Worm (Caenorhabditis elegans) whole organism, L3 larva: ENCODE data around the gene npr-27.
A peak's percentile ranks its signal among the peaks of the same experiment; 100 is the strongest.

Experiments
- R02D3.7 ChIP-seq: fragments of 150-350 bp; optimal IDR thresholded peaks from 2 replicates; lab custom pipeline; 2014; ENCODE audit warnings: missing biosample characterization, missing genetic modification characterization
- ZK546.5 ChIP-seq: sonication (generic microtip); optimal IDR thresholded peaks from 2 replicates; lab custom pipeline; 2017; ENCODE audit warnings: missing biosample characterization, missing genetic modification characterization
- aly-2 ChIP-seq: fragments of 150-350 bp; optimal IDR thresholded peaks from 2 replicates; lab custom pipeline; 2014; ENCODE audit warnings: missing biosample characterization, missing genetic modification characterization
- ama-1 ChIP-seq: fragments of 150-350 bp; optimal IDR thresholded peaks from 2 replicates; lab custom pipeline; 2018
- ceh-28 ChIP-seq: fragments of 150-350 bp; optimal IDR thresholded peaks from 2 replicates; lab custom pipeline; 2014; ENCODE audit warnings: missing biosample characterization, missing genetic modification reagents, missing genetic modification characterization
- ceh-82 ChIP-seq: fragments of 150-350 bp; optimal IDR thresholded peaks from 2 replicates; lab custom pipeline; 2014; ENCODE audit warnings: missing biosample characterization, missing genetic modification characterization
- ceh-9 ChIP-seq: sonication (generic microtip); optimal IDR thresholded peaks from 2 replicates; lab custom pipeline; 2018; ENCODE audit warnings: missing biosample characterization, missing genetic modification characterization
- daf-12 ChIP-seq: fragments of 150-350 bp; optimal IDR thresholded peaks from 2 replicates; lab custom pipeline; 2014; ENCODE audit warnings: missing biosample characterization, missing genetic modification reagents, missing genetic modification characterization
- egl-27 ChIP-seq: sonication (generic microtip); optimal IDR thresholded peaks from 4 replicates; lab custom pipeline; 2017; ENCODE audit warnings: missing biosample characterization, missing genetic modification reagents, missing genetic modification characterization
- egl-5 ChIP-seq: fragments of 150-350 bp; optimal IDR thresholded peaks from 2 replicates; lab custom pipeline; 2017; ENCODE audit warnings: missing biosample characterization, missing genetic modification reagents, missing genetic modification characterization, inconsistent platforms
- elt-1 ChIP-seq: fragments of 150-350 bp; optimal IDR thresholded peaks from 2 replicates; lab custom pipeline; 2014; ENCODE audit warnings: missing biosample characterization, missing genetic modification characterization
- elt-2 ChIP-seq: sonication (generic microtip); optimal IDR thresholded peaks from 2 replicates; lab custom pipeline; 2016; ENCODE audit warnings: missing genetic modification reagents, mild to moderate bottlenecking, missing genetic modification characterization, missing compliant biosample characterization
- elt-3 ChIP-seq, 3 experiments: fragments of 150-350 bp in 1 of 3; sonication (generic microtip) in 2 of 3; optimal IDR thresholded peaks; 2 replicates in 2 of 3; 4 replicates in 1 of 3; lab custom pipeline; 2014 to 2017; ENCODE audit warnings: missing biosample characterization in 3 of 3, missing genetic modification characterization in 3 of 3
- eor-1 ChIP-seq, 2 experiments: fragments of 150-350 bp; optimal IDR thresholded peaks; 2 replicates each; lab custom pipeline; 2014 to 2018; ENCODE audit warnings: missing biosample characterization in 2 of 2, missing genetic modification characterization in 2 of 2
- fkh-10 ChIP-seq: sonication (generic microtip); optimal IDR thresholded peaks from 2 replicates; lab custom pipeline; 2017; ENCODE audit warnings: missing biosample characterization, missing genetic modification reagents, missing genetic modification characterization
- fkh-2 ChIP-seq: fragments of 150-350 bp; optimal IDR thresholded peaks from 2 replicates; lab custom pipeline; 2014; ENCODE audit warnings: missing biosample characterization, missing genetic modification reagents, missing genetic modification characterization
- fos-1 ChIP-seq: fragments of 150-350 bp; optimal IDR thresholded peaks from 2 replicates; lab custom pipeline; 2014; ENCODE audit warnings: missing biosample characterization, missing genetic modification characterization
- hmg-11 ChIP-seq: sonication (generic microtip); optimal IDR thresholded peaks from 2 replicates; lab custom pipeline; 2016; ENCODE audit warnings: missing genetic modification characterization, missing compliant biosample characterization
- jun-1 ChIP-seq: fragments of 150-350 bp; optimal IDR thresholded peaks from 2 replicates; lab custom pipeline; 2014; ENCODE audit warnings: missing biosample characterization, missing genetic modification reagents, missing genetic modification characterization
- lin-39 ChIP-seq: fragments of 150-350 bp; optimal IDR thresholded peaks from 2 replicates; lab custom pipeline; 2018; ENCODE audit warnings: missing biosample characterization, missing genetic modification reagents, missing genetic modification characterization
- nfya-1 ChIP-seq: sonication (generic microtip); optimal IDR thresholded peaks from 2 replicates; lab custom pipeline; 2017; ENCODE audit warnings: missing genetic modification characterization, mild to moderate bottlenecking, missing compliant biosample characterization, antibody characterized with exemption, moderate library complexity; ENCODE audit not compliant: insufficient read depth
- nhr-11 ChIP-seq: fragments of 150-350 bp; optimal IDR thresholded peaks from 2 replicates; lab custom pipeline; 2014; ENCODE audit warnings: missing biosample characterization, missing genetic modification characterization
- nhr-12 ChIP-seq: fragments of 150-350 bp; optimal IDR thresholded peaks from 2 replicates; lab custom pipeline; 2014; ENCODE audit warnings: missing biosample characterization, missing genetic modification characterization
- nhr-23 ChIP-seq: fragments of 150-350 bp; optimal IDR thresholded peaks from 2 replicates; lab custom pipeline; 2014; ENCODE audit warnings: missing biosample characterization, missing genetic modification reagents, missing genetic modification characterization
- nhr-237 ChIP-seq: fragments of 150-350 bp; optimal IDR thresholded peaks from 2 replicates; lab custom pipeline; 2014; ENCODE audit warnings: missing biosample characterization, missing genetic modification characterization
- nhr-25 ChIP-seq: sonication (generic microtip); optimal IDR thresholded peaks from 2 replicates; lab custom pipeline; 2017; ENCODE audit warnings: missing biosample characterization, missing genetic modification characterization
- nhr-28 ChIP-seq: fragments of 150-350 bp; optimal IDR thresholded peaks from 2 replicates; lab custom pipeline; 2014; ENCODE audit warnings: missing biosample characterization, missing genetic modification characterization
- nhr-43 ChIP-seq: sonication (generic microtip); optimal IDR thresholded peaks from 2 replicates; lab custom pipeline; 2016; ENCODE audit warnings: mild to moderate bottlenecking, missing genetic modification characterization, missing compliant biosample characterization; ENCODE audit not compliant: poor library complexity, severe bottlenecking
- nhr-76 ChIP-seq: fragments of 150-350 bp; sonication (generic microtip); optimal IDR thresholded peaks from 5 replicates; lab custom pipeline; 2014; ENCODE audit warnings: missing biosample characterization, missing genetic modification characterization
- nhr-77 ChIP-seq: fragments of 150-350 bp; optimal IDR thresholded peaks from 2 replicates; lab custom pipeline; 2014; ENCODE audit warnings: missing biosample characterization, missing genetic modification characterization
- pha-4 ChIP-seq: fragments of 150-350 bp; optimal IDR thresholded peaks from 2 replicates; lab custom pipeline; 2014; ENCODE audit warnings: missing biosample characterization, missing genetic modification reagents, missing genetic modification characterization
- pqm-1 ChIP-seq: fragments of 150-350 bp; optimal IDR thresholded peaks from 2 replicates; lab custom pipeline; 2017; ENCODE audit warnings: missing biosample characterization, missing genetic modification characterization, inconsistent platforms
- skn-1 ChIP-seq: fragments of 150-350 bp; optimal IDR thresholded peaks from 2 replicates; lab custom pipeline; 2014; ENCODE audit warnings: missing biosample characterization, missing genetic modification characterization
- snpc-4 ChIP-seq: fragments of 150-350 bp; optimal IDR thresholded peaks from 2 replicates; lab custom pipeline; 2014; ENCODE audit warnings: missing biosample characterization, missing genetic modification characterization
- tbx-2 ChIP-seq: sonication (generic microtip); optimal IDR thresholded peaks from 2 replicates; lab custom pipeline; 2016; ENCODE audit warnings: mild to moderate bottlenecking, missing genetic modification characterization, missing compliant biosample characterization
- unc-39 ChIP-seq: sonication (generic microtip); optimal IDR thresholded peaks from 4 replicates; lab custom pipeline; 2017; ENCODE audit warnings: missing biosample characterization, missing genetic modification characterization
- unc-62 ChIP-seq: fragments of 150-350 bp; sonication (generic microtip); optimal IDR thresholded peaks from 4 replicates; lab custom pipeline; 2014; ENCODE audit warnings: missing biosample characterization, missing genetic modification reagents, missing genetic modification characterization
- zag-1 ChIP-seq: fragments of 150-350 bp; optimal IDR thresholded peaks from 2 replicates; lab custom pipeline; 2014; ENCODE audit warnings: missing biosample characterization, missing genetic modification characterization
- ztf-11 ChIP-seq: fragments of 150-350 bp; optimal IDR thresholded peaks from 2 replicates; lab custom pipeline; 2014; ENCODE audit warnings: missing biosample characterization, missing genetic modification characterization

The npr-27 gene

DNA sequence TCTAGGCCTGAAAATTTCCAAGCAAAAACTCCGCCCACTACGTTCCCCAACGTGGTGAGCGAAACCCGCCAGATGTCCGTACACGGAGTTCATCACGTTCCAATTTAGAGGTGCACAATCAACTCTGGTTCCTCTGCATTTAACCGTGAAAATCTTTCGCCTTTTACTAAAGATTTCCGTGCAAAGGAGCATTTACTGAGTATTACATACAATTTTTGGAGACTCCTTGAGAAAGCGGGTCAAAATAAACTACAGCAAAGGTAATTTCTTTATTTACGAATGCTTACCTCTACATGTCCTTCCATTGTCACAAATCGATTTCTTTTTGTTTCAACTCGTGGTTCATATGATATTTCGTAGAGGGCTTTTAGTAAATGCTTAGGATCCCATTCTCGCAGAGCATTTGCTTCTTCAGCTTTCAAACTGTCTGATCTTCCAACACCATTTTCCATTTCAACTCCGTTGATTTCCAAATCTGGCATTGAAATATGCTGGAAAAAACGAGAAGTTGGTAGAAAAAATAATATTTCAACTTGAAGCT lies 11.3 kb downstream of the npr-27 start, which contains the start of gene F42C5.9:
Gene F42C5.9 (minus strand): TSS at position 491 of the 541 bp plus-strand sequence.
- no peak for TF ChIP-seq elt-1 (tag; lab: Kevin White, UChicago)
- TF ChIP-seq skn-1 (tag; lab: Kevin White, UChicago): no peak
- no peak for TF ChIP-seq nhr-43 (tag; lab: Kevin White, UChicago)
- TF ChIP-seq R02D3.7: no peak
- no peak for TF ChIP-seq egl-27 (tag; lab: Kevin White, UChicago)
- no peak for TF ChIP-seq nhr-28
- TF ChIP-seq snpc-4 (tag; lab: Kevin White, UChicago): peak; percentile 95
- TF ChIP-seq ztf-11: no peak
- TF ChIP-seq ama-1 (lab: Kevin White, UChicago): peak; percentile 25
- TF ChIP-seq ceh-9 (tag; lab: Kevin White, UChicago): no peak
- no peak for TF ChIP-seq nfya-1 (tag; lab: Kevin White, UChicago)
- TF ChIP-seq nhr-76 (tag; lab: Kevin White, UChicago): no peak
- TF ChIP-seq unc-62 (GFP tag; lab: Kevin White, UChicago): no peak
- TF ChIP-seq fos-1 (tag; lab: Kevin White, UChicago): no peak
- TF ChIP-seq fkh-10 (GFP tag; lab: Kevin White, UChicago): no peak
- TF ChIP-seq nhr-77 (tag; lab: Kevin White, UChicago): no peak
- TF ChIP-seq hmg-11 (tag; lab: Kevin White, UChicago): no peak
- TF ChIP-seq elt-3 (tag; optimal IDR thresholded peaks at IDR 0.05; lab: Kevin White, UChicago): no peak
- TF ChIP-seq eor-1 (tag; optimal IDR thresholded peaks at IDR 0.05; lab: Kevin White, UChicago): no peak
- no peak for TF ChIP-seq fkh-2
- TF ChIP-seq pqm-1 (tag; lab: Kevin White, UChicago): peak; percentile 48
- TF ChIP-seq, all 47 proteins: peak for 3

DNA sequence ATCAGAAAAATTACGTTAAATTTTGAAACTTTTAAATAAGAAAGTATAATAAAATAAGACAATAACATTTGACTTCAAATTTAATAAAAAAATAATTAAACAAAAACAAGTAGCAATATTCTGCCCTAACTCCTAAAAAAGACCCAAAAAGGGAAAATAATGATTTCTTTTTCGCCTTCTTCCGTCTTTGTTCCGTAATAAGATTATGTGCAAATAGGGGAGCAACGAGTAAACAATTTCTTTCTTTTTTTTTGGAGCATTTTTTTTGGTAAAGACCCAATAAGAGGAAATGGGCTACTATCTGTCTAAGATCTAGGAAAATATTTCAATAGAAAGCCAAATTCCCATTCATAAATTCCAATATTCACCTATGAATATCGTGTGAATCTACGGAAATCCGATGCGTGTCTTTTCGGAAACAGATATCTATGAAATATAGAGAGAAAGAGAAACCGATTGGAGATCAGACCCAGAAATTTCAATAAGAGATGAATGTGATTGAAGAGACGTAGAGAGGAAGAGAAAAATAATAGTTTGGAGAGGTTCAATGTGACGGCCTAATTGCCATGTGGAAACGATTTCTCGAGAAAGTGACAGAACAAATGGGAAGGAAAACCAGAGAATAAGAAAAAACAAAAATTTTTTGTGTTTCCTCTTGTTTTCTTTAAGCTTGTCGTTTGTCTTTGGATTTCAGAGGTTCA lies 12.6 kb downstream of the npr-27 start:
- TF ChIP-seq lin-39 (tag; lab: Kevin White, UChicago): no peak
- peak; percentile 6 for TF ChIP-seq nhr-25
- TF ChIP-seq ceh-28: peak; percentile 7
- no peak for TF ChIP-seq fos-1 (tag; lab: Kevin White, UChicago)
- peak; percentile 2 for TF ChIP-seq pha-4 (tag; lab: Kevin White, UChicago)
- TF ChIP-seq unc-62 (GFP tag; lab: Kevin White, UChicago): no peak
- peak; percentile 42 for TF ChIP-seq nhr-23 (tag; lab: Kevin White, UChicago)
- peak; percentile 13 for TF ChIP-seq hmg-11 (tag; lab: Kevin White, UChicago)

- TF ChIP-seq tbx-2 (tag; lab: Kevin White, UChicago) (no peak), snpc-4 (tag; lab: Kevin White, UChicago) (no peak), nhr-237 (no peak), nhr-11 (tag; lab: Kevin White, UChicago) (no peak), skn-1 (tag; lab: Kevin White, UChicago) (no peak), aly-2 (no peak), ZK546.5 (tag; lab: Kevin White, UChicago) (no peak), egl-27 (tag; lab: Kevin White, UChicago) (no peak), unc-62 (GFP tag; lab: Kevin White, UChicago) (no peak), lin-39 (tag; lab: Kevin White, UChicago) (peak; percentile 50), ceh-9 (tag; lab: Kevin White, UChicago) (no peak), fkh-2 (no peak), nhr-77 (tag; lab: Kevin White, UChicago) (no peak), nhr-25 (no peak), unc-39 (tag; lab: Kevin White, UChicago) (no peak), daf-12 (no peak), elt-2 (no peak), nhr-12 (no peak), elt-1 (tag; lab: Kevin White, UChicago) (peak; percentile 73), nfya-1 (tag; lab: Kevin White, UChicago) (no peak), jun-1 (tag; lab: Kevin White, UChicago) (no peak), nhr-76 (tag; lab: Kevin White, UChicago) (no peak), egl-5 (tag; lab: Kevin White, UChicago) (peak; percentile 6), ceh-82 (tag; lab: Kevin White, UChicago) (no peak), R02D3.7 (no peak), zag-1 (tag; lab: Kevin White, UChicago) (no peak)
These were observed 13.5 kb downstream of the npr-27 start for ce11 chrIV:7318900-7319299.
